Worm (Caenorhabditis elegans) whole organism, late embryonic: ENCODE data around the gene T10G3.4.

ENCODE experiments used
- C38D4.7 ChIP-seq: fragments of 200-800 bp; sonication (Bioruptor generic); optimal IDR thresholded peaks from 2 replicates; lab custom pipeline; 2018; ENCODE audit warnings: mild to moderate bottlenecking, missing genetic modification characterization, moderate library complexity, missing compliant biosample characterization
- F13H6.1 ChIP-seq: sonication (generic microtip); optimal IDR thresholded peaks from 2 replicates; lab custom pipeline; 2016; ENCODE audit warnings: missing genetic modification characterization, missing compliant biosample characterization
- che-1 ChIP-seq: sonication (generic microtip); optimal IDR thresholded peaks from 2 replicates; lab custom pipeline; 2016; ENCODE audit warnings: mild to moderate bottlenecking, missing genetic modification characterization, missing compliant biosample characterization
- elt-4 ChIP-seq: sonication (generic microtip); optimal IDR thresholded peaks from 2 replicates; lab custom pipeline; 2016; ENCODE audit warnings: missing genetic modification characterization, missing compliant biosample characterization
- syd-9 ChIP-seq: sonication (generic microtip); optimal IDR thresholded peaks from 2 replicates; lab custom pipeline; 2016; ENCODE audit warnings: mild to moderate bottlenecking, missing genetic modification characterization, moderate library complexity, missing compliant biosample characterization
- tbx-2 ChIP-seq: sonication (generic microtip); optimal IDR thresholded peaks from 2 replicates; lab custom pipeline; 2016; ENCODE audit warnings: missing genetic modification characterization, missing compliant biosample characterization
- unc-55 ChIP-seq: sonication (generic microtip); optimal IDR thresholded peaks from 2 replicates; lab custom pipeline; 2017; ENCODE audit warnings: missing biosample characterization, missing genetic modification reagents, missing genetic modification characterization
- ztf-16 ChIP-seq: sonication (generic microtip); optimal IDR thresholded peaks from 2 replicates; lab custom pipeline; 2017; ENCODE audit warnings: missing genetic modification characterization, missing compliant biosample characterization

DNA sequence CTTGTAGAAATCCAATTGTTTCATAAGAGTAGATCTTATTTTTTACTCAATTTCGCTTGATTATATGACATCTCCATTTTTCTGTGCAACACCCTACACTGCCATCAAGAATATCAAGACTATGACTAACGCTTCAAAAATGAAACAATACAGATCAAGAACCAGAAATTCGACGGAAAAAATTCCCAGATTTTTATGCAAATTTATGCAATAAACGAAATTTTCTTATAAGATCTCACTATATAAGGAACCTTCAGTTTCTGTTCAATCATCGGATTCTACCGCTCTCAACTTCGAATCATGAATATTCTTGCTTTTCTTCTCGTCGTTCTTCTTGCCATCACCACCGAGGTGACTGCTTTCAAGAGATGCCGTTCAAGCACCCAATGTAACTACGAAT, 22.1 kb upstream of the T10G3.4 start, which contains the start of gene R11G10.4:
- TF ChIP-seq che-1 (no peak), ztf-16 (tag; lab: Kevin White, UChicago) (no peak), F13H6.1 (tag; lab: Kevin White, UChicago) (no peak), C38D4.7 (GFP tag; lab: Kevin White, UChicago) (no peak), syd-9 (tag; lab: Kevin White, UChicago) (no peak), tbx-2 (tag; lab: Kevin White, UChicago) (no peak), elt-4 (tag; lab: Kevin White, UChicago) (no peak), unc-55 (no peak)
